Worm (Caenorhabditis elegans) whole organism, late embryonic: Measurements from ENCODE around the gene clec-78.

Source experiments
- C38D4.7 ChIP-seq: fragments of 200-800 bp; sonication (Bioruptor generic); optimal IDR thresholded peaks from 2 replicates; lab custom pipeline; 2018; ENCODE audit warnings: mild to moderate bottlenecking, missing genetic modification characterization, moderate library complexity, missing compliant biosample characterization
- F13H6.1 ChIP-seq: sonication (generic microtip); optimal IDR thresholded peaks from 2 replicates; lab custom pipeline; 2016; ENCODE audit warnings: missing genetic modification characterization, missing compliant biosample characterization
- K02D7.2 ChIP-seq: sonication (generic microtip); optimal IDR thresholded peaks from 2 replicates; lab custom pipeline; 2017; ENCODE audit warnings: mild to moderate bottlenecking, missing genetic modification characterization, missing compliant biosample characterization
- Y22D7AL.16 ChIP-seq: sonication (generic microtip); optimal IDR thresholded peaks from 2 replicates; lab custom pipeline; 2016; ENCODE audit warnings: missing genetic modification characterization, missing compliant biosample characterization
- ahr-1 ChIP-seq: sonication (generic microtip); optimal IDR thresholded peaks from 2 replicates; lab custom pipeline; 2016; ENCODE audit warnings: missing genetic modification characterization, missing compliant biosample characterization
- ama-1 ChIP-seq: fragments of 150-350 bp; optimal IDR thresholded peaks from 2 replicates; lab custom pipeline; 2014
- ceh-14 ChIP-seq: sonication (generic microtip); optimal IDR thresholded peaks from 2 replicates; lab custom pipeline; 2016; ENCODE audit warnings: missing genotype, missing genetic modification characterization, missing compliant biosample characterization
- ceh-18 ChIP-seq: sonication (generic microtip); optimal IDR thresholded peaks from 2 replicates; lab custom pipeline; 2016; ENCODE audit warnings: missing genetic modification characterization, missing compliant biosample characterization
- ceh-22 ChIP-seq: sonication (generic microtip); optimal IDR thresholded peaks from 2 replicates; lab custom pipeline; 2017; ENCODE audit warnings: missing biosample characterization, missing genetic modification characterization
- ceh-9 ChIP-seq: sonication (generic microtip); optimal IDR thresholded peaks from 2 replicates; lab custom pipeline; 2016; ENCODE audit warnings: mild to moderate bottlenecking, missing genetic modification characterization, inconsistent platforms, missing compliant biosample characterization
- che-1 ChIP-seq: sonication (generic microtip); optimal IDR thresholded peaks from 2 replicates; lab custom pipeline; 2016; ENCODE audit warnings: mild to moderate bottlenecking, missing genetic modification characterization, missing compliant biosample characterization
- dmd-4 ChIP-seq: sonication (generic microtip); optimal IDR thresholded peaks from 2 replicates; lab custom pipeline; 2016; ENCODE audit warnings: borderline replicate concordance, missing genetic modification characterization, missing compliant biosample characterization
- dve-1 ChIP-seq: sonication (generic microtip); optimal IDR thresholded peaks from 2 replicates; lab custom pipeline; 2017; ENCODE audit warnings: antibody characterized with exemption, mild to moderate bottlenecking, missing genetic modification characterization, missing compliant biosample characterization
- elt-4 ChIP-seq: sonication (generic microtip); optimal IDR thresholded peaks from 2 replicates; lab custom pipeline; 2016; ENCODE audit warnings: missing genetic modification characterization, missing compliant biosample characterization
- ets-4 ChIP-seq: sonication (generic microtip); optimal IDR thresholded peaks from 2 replicates; lab custom pipeline; 2016; ENCODE audit warnings: missing genetic modification characterization, missing compliant biosample characterization
- fax-1 ChIP-seq: sonication (generic microtip); optimal IDR thresholded peaks from 2 replicates; lab custom pipeline; 2016; ENCODE audit warnings: missing genotype, missing genetic modification characterization, missing compliant biosample characterization
- gmeb-2 ChIP-seq: sonication (generic microtip); optimal IDR thresholded peaks from 2 replicates; lab custom pipeline; 2016; ENCODE audit warnings: missing genetic modification characterization, inconsistent platforms, missing compliant biosample characterization
- hlh-15 ChIP-seq: sonication (generic microtip); optimal IDR thresholded peaks from 2 replicates; lab custom pipeline; 2016; ENCODE audit warnings: missing genetic modification characterization, missing compliant biosample characterization
- hlh-30 ChIP-seq: sonication (generic microtip); optimal IDR thresholded peaks from 2 replicates; lab custom pipeline; 2017; ENCODE audit warnings: antibody characterized with exemption, missing genetic modification characterization, missing compliant biosample characterization; ENCODE audit not compliant: insufficient read depth
- hlh-6 ChIP-seq: sonication (generic microtip); optimal IDR thresholded peaks from 2 replicates; lab custom pipeline; 2016; ENCODE audit warnings: missing genotype, missing genetic modification characterization, missing compliant biosample characterization
- lim-6 ChIP-seq: sonication (generic microtip); optimal IDR thresholded peaks from 2 replicates; lab custom pipeline; 2016; ENCODE audit warnings: missing genetic modification characterization, missing compliant biosample characterization
- lin-11 ChIP-seq: fragments of 200-800 bp; sonication (Bioruptor generic); optimal IDR thresholded peaks from 2 replicates; lab custom pipeline; 2018; ENCODE audit warnings: mild to moderate bottlenecking, missing genetic modification characterization, missing compliant biosample characterization
- madf-2 ChIP-seq: sonication (generic microtip); optimal IDR thresholded peaks from 2 replicates; lab custom pipeline; 2017; ENCODE audit warnings: missing genetic modification characterization, missing compliant biosample characterization
- nfya-1 ChIP-seq: sonication (generic microtip); optimal IDR thresholded peaks from 2 replicates; lab custom pipeline; 2017; ENCODE audit warnings: missing genetic modification characterization, mild to moderate bottlenecking, missing compliant biosample characterization, antibody characterized with exemption, moderate library complexity
- nhr-11 ChIP-seq: fragments of 150-350 bp; optimal IDR thresholded peaks from 2 replicates; lab custom pipeline; 2014; ENCODE audit warnings: missing biosample characterization, missing genetic modification characterization
- nhr-232 ChIP-seq: sonication (generic microtip); optimal IDR thresholded peaks from 2 replicates; lab custom pipeline; 2016; ENCODE audit warnings: missing genetic modification characterization, missing compliant biosample characterization
- pat-9 ChIP-seq: fragments of 200-800 bp; sonication (Bioruptor generic); optimal IDR thresholded peaks from 2 replicates; lab custom pipeline; 2018; ENCODE audit warnings: mild to moderate bottlenecking, missing genetic modification characterization, moderate library complexity, missing compliant biosample characterization
- pax-1 ChIP-seq: fragments of 150-350 bp; optimal IDR thresholded peaks from 2 replicates; lab custom pipeline; 2014; ENCODE audit warnings: missing biosample characterization, missing genetic modification characterization
- pqm-1 ChIP-seq: sonication (generic microtip); optimal IDR thresholded peaks from 2 replicates; lab custom pipeline; 2016; ENCODE audit warnings: missing genetic modification characterization, missing compliant biosample characterization
- ref-2 ChIP-seq: sonication (generic microtip); optimal IDR thresholded peaks from 2 replicates; lab custom pipeline; 2016; ENCODE audit warnings: missing genetic modification characterization, missing compliant biosample characterization
- rnt-1 ChIP-seq: sonication (generic microtip); optimal IDR thresholded peaks from 2 replicates; lab custom pipeline; 2016; ENCODE audit warnings: missing genetic modification characterization, missing compliant biosample characterization
- sox-2 ChIP-seq: fragments of 200-800 bp; sonication (Bioruptor generic); IDR thresholded peaks from 2 replicates; pipeline ENCODE4 v1.3.6; 2022; ENCODE audit warnings: missing genetic modification reagents, missing genetic modification characterization, missing compliant biosample characterization
- sox-4 ChIP-seq: sonication (generic microtip); optimal IDR thresholded peaks from 2 replicates; lab custom pipeline; 2017; ENCODE audit warnings: mild to moderate bottlenecking, missing genetic modification characterization, inconsistent platforms, missing compliant biosample characterization
- tbx-2 ChIP-seq: sonication (generic microtip); optimal IDR thresholded peaks from 2 replicates; lab custom pipeline; 2016; ENCODE audit warnings: missing genetic modification characterization, missing compliant biosample characterization
- ttx-3 ChIP-seq: sonication (generic microtip); optimal IDR thresholded peaks from 2 replicates; lab custom pipeline; 2016; ENCODE audit warnings: missing genetic modification reagents, missing genetic modification characterization, missing compliant biosample characterization
- unc-42 ChIP-seq: sonication (generic microtip); optimal IDR thresholded peaks from 2 replicates; lab custom pipeline; 2016; ENCODE audit warnings: missing genotype, missing genetic modification characterization, missing compliant biosample characterization
- zip-5 ChIP-seq: sonication (generic microtip); optimal IDR thresholded peaks from 2 replicates; lab custom pipeline; 2016; ENCODE audit warnings: missing genetic modification characterization, missing compliant biosample characterization

clec-78 gene

DNA sequence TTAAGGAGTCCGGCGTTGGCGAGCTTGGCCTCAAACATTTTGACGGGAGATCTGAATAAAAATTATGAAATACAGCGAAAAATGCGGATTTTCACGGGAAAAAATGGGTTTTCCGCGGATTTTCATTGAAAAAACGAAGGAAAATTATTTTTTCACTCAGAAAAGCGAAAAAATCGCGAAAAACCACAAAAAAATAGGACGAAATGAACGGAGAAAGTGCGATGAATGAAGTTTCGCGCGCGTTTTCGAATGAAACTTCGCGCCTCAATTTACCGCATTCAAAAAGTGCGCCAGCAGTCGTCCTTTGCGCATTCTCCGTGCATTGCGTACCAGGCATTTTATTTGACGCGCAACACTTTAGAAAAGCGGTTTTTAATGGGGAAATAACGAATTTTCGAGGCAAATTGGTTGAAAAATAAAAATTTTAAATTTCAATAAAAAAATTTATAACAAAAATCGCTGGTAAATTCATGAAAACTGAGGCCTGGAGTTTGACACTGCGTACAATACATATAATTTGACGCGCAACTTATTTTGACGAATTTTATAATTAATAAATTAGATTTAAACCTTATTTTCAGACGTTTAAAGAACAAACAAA lies 60.6 kb downstream of the clec-78 start, which contains the start of gene pcn-1 (continued):
- TF ChIP-seq gmeb-2, result no peak
- TF ChIP-seq che-1 (tag; lab: Kevin White, UChicago), result peak; percentile 12
- TF ChIP-seq ceh-14 (tag; lab: Kevin White, UChicago), result peak; percentile 50
- TF ChIP-seq ceh-18 (tag; lab: Kevin White, UChicago), result peak; percentile 51
- TF ChIP-seq dmd-4, result no peak
- TF ChIP-seq pax-1 (tag; lab: Kevin White, UChicago), result no peak
- TF ChIP-seq nhr-11 (tag; lab: Kevin White, UChicago), result no peak
- no peak for TF ChIP-seq hlh-30 (tag; lab: Kevin White, UChicago)
- TF ChIP-seq sox-2 (GFP tag; lab: Robert Waterston, UW), result no peak
- TF ChIP-seq fax-1 (tag; lab: Kevin White, UChicago), result no peak
- TF ChIP-seq madf-2, result peak; percentile 71
- TF ChIP-seq hlh-6 (tag; lab: Kevin White, UChicago), result no peak
- no peak for TF ChIP-seq ceh-22
- peak; percentile 62 for TF ChIP-seq nfya-1 (tag; lab: Kevin White, UChicago)
- peak; percentile 65 for TF ChIP-seq unc-42
- TF ChIP-seq pat-9, result no peak
- TF ChIP-seq pqm-1 (tag; lab: Kevin White, UChicago), result no peak

DNA sequence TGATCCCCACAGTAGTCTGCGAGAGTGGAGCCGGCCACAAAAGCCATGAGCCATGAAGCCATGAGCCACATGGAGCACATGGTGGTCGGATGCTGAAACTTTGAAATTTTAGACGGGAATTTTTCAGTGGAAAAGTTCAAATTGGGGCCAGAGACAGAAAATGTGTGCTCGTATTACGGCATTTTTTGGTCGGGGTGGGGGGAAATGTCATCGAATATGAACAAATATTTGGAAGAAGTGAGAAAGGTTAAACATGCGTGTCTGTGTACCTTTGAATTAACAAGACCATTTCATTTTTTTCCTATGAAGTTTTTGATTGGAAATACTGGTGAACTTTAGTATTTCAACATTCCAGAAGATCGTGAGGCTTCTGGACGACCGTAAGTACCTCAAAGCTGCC lies 62.6 kb downstream of the clec-78 start, which contains the start of gene wrt-5:
wrt-5 (minus strand) TSS at position 101 of the 400 bp plus-strand sequence.
- TF ChIP-seq ets-4 (no peak), lim-6 (no peak), rnt-1 (tag; lab: Kevin White, UChicago) (no peak), hlh-15 (tag; lab: Kevin White, UChicago) (no peak), tbx-2 (tag; lab: Kevin White, UChicago) (no peak), ceh-18 (tag; lab: Kevin White, UChicago) (no peak), lin-11 (tag; lab: Kevin White, UChicago) (no peak), F13H6.1 (tag; lab: Kevin White, UChicago) (no peak), C38D4.7 (GFP tag; lab: Kevin White, UChicago) (no peak), pax-1 (tag; lab: Kevin White, UChicago) (no peak), elt-4 (no peak), ttx-3 (tag; lab: Kevin White, UChicago) (no peak), sox-4 (tag; lab: Kevin White, UChicago) (no peak), hlh-30 (tag; lab: Kevin White, UChicago) (no peak), ahr-1 (tag; lab: Kevin White, UChicago) (no peak), Y22D7AL.16 (tag; lab: Kevin White, UChicago) (no peak), nhr-232 (tag; lab: Kevin White, UChicago) (no peak), dmd-4 (no peak), ama-1 (no peak)

DNA sequence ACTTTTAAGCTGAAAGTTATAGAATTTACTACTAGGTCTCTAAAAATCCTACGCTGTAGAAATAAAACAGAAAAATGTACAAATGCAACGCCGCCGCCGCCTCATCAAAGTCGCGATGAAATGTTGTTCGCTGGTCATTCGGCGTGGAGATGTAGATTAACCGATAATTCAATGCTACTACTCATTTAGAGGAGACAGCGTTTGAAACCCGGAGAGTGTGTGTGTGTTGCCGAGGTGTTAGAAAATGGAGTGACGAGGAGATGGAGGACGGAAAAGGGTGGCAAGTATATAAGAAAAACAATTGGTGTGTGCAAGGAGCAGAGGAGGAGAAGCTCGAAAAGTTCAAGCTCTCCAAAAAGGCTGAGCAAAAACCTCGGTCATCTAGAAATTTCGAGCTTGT lies 63.4 kb downstream of the clec-78 start:
- TF ChIP-seq ref-2, result no peak
- no peak for TF ChIP-seq dve-1 (tag; lab: Kevin White, UChicago)
- TF ChIP-seq C38D4.7 (GFP tag; lab: Kevin White, UChicago), result no peak
- TF ChIP-seq nhr-232 (tag; lab: Kevin White, UChicago), result no peak
- TF ChIP-seq pqm-1 (tag; lab: Kevin White, UChicago), result no peak
- no peak for TF ChIP-seq dmd-4
- no peak for TF ChIP-seq ceh-9 (tag; lab: Kevin White, UChicago)
- peak; percentile 75 for TF ChIP-seq unc-42

DNA sequence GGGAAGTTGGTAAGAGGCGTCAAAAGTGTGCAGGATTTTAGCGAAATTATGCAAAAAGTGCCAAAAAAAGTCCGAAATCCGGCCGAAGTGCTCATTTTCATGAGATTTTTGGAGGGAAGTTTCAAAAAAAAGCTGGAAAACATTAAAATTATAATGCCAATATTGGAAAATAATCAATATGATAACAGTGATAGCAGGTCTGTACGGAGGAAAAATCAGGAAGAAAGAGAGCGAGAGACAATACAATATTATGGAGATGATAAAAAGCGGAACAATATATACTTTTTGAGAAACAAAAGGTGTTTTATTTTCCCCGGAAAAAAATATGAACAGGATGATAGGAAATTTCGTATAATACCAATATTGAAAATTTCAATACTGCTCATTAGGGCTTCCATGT lies 64.5 kb downstream of the clec-78 start:
- TF ChIP-seq sox-4 (tag; lab: Kevin White, UChicago) (no peak), nfya-1 (tag; lab: Kevin White, UChicago) (no peak), pat-9 (no peak), pax-1 (tag; lab: Kevin White, UChicago) (no peak), zip-5 (no peak), K02D7.2 (tag; lab: Kevin White, UChicago) (no peak)
